Fruit fly (Drosophila melanogaster): ENCODE data around the gene CG31156.

The CG31156 gene

dm6 chr3R:22639239-22639858 is 25.9 kb upstream of the CG31156 start, which contains the start of the genes loco and wake (continued):
- TF ChIP-seq vfl (GFP tag; optimal IDR thresholded peaks at IDR 0.05): no peak
- no peak for TF ChIP-seq Tbp (GFP tag; optimal IDR thresholded peaks at IDR 0.05)
- no peak for TF ChIP-seq tll (GFP tag; optimal IDR thresholded peaks at IDR 0.05)
- TF ChIP-seq Xbp1 (GFP tag; optimal IDR thresholded peaks at IDR 0.05): peak; percentile 21
- TF ChIP-seq CG3847 (GFP tag; IDR thresholded peaks at IDR 0.05): peak; percentile 88
- TF ChIP-seq CG17802 (tag; optimal IDR thresholded peaks at IDR 0.05): no peak
- no peak for TF ChIP-seq CG1529 (GFP tag; optimal IDR thresholded peaks at IDR 0.05)
- peak; percentile 32 for TF ChIP-seq CG30020 (tag; optimal IDR thresholded peaks at IDR 0.05)
- peak; percentile 49 for TF ChIP-seq CG15514 (GFP tag; optimal IDR thresholded peaks at IDR 0.05)
- no peak for TF ChIP-seq CG10274 (GFP tag; optimal IDR thresholded peaks at IDR 0.05)
- TF ChIP-seq CG15479 (GFP tag; optimal IDR thresholded peaks at IDR 0.05): peak; percentile 88
- no peak for TF ChIP-seq bab2 (GFP tag; optimal IDR thresholded peaks at IDR 0.05)
- no peak for TF ChIP-seq eyg (GFP tag; optimal IDR thresholded peaks at IDR 0.05)
- TF ChIP-seq CG13424 (tag; optimal IDR thresholded peaks at IDR 0.05): no peak
- TF ChIP-seq HmgD (GFP tag; optimal IDR thresholded peaks at IDR 0.05): peak; percentile 64
- peak; percentile 28 for TF ChIP-seq cg (GFP tag; optimal IDR thresholded peaks at IDR 0.05)
- TF ChIP-seq Six4 (GFP tag; optimal IDR thresholded peaks at IDR 0.05): no peak
- TF ChIP-seq PHDP (tag; optimal IDR thresholded peaks at IDR 0.05): no peak
- TF ChIP-seq pros (GFP tag; optimal IDR thresholded peaks at IDR 0.05): no peak
- TF ChIP-seq CG8478 (optimal IDR thresholded peaks at IDR 0.05): peak; percentile 12
- no peak for TF ChIP-seq Drgx (GFP tag; IDR thresholded peaks at IDR 0.05)
- TF ChIP-seq CG1832 (GFP tag; optimal IDR thresholded peaks at IDR 0.05): no peak
- TF ChIP-seq unpg (GFP tag; optimal IDR thresholded peaks at IDR 0.05): no peak
- no peak for TF ChIP-seq Lpt (GFP tag; optimal IDR thresholded peaks at IDR 0.05)
- TF ChIP-seq dm (GFP tag; optimal IDR thresholded peaks at IDR 0.05): no peak
- TF ChIP-seq CG6683 (GFP tag; optimal IDR thresholded peaks at IDR 0.05): no peak
- no peak for TF ChIP-seq zfh2 (GFP tag; optimal IDR thresholded peaks at IDR 0.05)
- TF ChIP-seq CG14441 (GFP tag; IDR thresholded peaks at IDR 0.05): no peak
- TF ChIP-seq btn (GFP tag; optimal IDR thresholded peaks at IDR 0.05): no peak
- TF ChIP-seq Ets65A (GFP tag): peak; percentile 93
- no peak for TF ChIP-seq CG6813 (GFP tag; optimal IDR thresholded peaks at IDR 0.05)
- no peak for TF ChIP-seq CG32767 (GFP tag; IDR thresholded peaks at IDR 0.05)
- TF ChIP-seq Eip74EF (GFP tag; optimal IDR thresholded peaks at IDR 0.05): no peak
- TF ChIP-seq esg (GFP tag; conservative IDR thresholded peaks at IDR 0.05): no peak
- peak; percentile 87 for TF ChIP-seq HLH4C (GFP tag; IDR thresholded peaks at IDR 0.05; ENCODE audit: partially characterized antibody)
- TF ChIP-seq pnt (GFP tag; optimal IDR thresholded peaks at IDR 0.05): no peak
- TF ChIP-seq dysf (GFP tag; IDR thresholded peaks at IDR 0.05): no peak
- TF ChIP-seq gem (tag; optimal IDR thresholded peaks at IDR 0.05): no peak
- no peak for TF ChIP-seq Gug (GFP tag; IDR thresholded peaks at IDR 0.05)
- TF ChIP-seq Fer2 (tag; optimal IDR thresholded peaks at IDR 0.05): no peak
- TF ChIP-seq CG4282 (GFP tag; optimal IDR thresholded peaks at IDR 0.05): no peak
- TF ChIP-seq CG34224 (GFP tag; IDR thresholded peaks at IDR 0.05; ENCODE audit: partially characterized antibody): peak; percentile 88
- peak; percentile 5 for TF ChIP-seq ems (GFP tag; optimal IDR thresholded peaks at IDR 0.05)
- TF ChIP-seq gcm2 (GFP tag; optimal IDR thresholded peaks at IDR 0.05): no peak
- no peak for TF ChIP-seq pan (optimal IDR thresholded peaks at IDR 0.05)
- TF ChIP-seq pan (GFP tag; optimal IDR thresholded peaks at IDR 0.05 in 1 of 2, IDR thresholded peaks at IDR 0.05 in 1 of 2): no peak
- TF ChIP-seq tin (GFP tag; optimal IDR thresholded peaks at IDR 0.05): no peak
- TF ChIP-seq vnd (GFP tag; IDR thresholded peaks at IDR 0.05; ENCODE audit: partially characterized antibody): peak; percentile 86
- TF ChIP-seq sr (GFP tag; IDR thresholded peaks at IDR 0.05): no peak
- peak; percentile 99 for TF ChIP-seq CG18011 (GFP tag; optimal IDR thresholded peaks at IDR 0.05)
- TF ChIP-seq CHES-1-like (GFP tag; optimal IDR thresholded peaks at IDR 0.05): no peak
